Worm (Caenorhabditis elegans) whole organism, early embryonic: ENCODE results near the gene glb-21.

Experiments
- B0310.2 ChIP-seq: sonication (generic microtip); optimal IDR thresholded peaks from 2 replicates; lab custom pipeline; 2016; ENCODE audit warnings: mild to moderate bottlenecking, missing genetic modification characterization, missing compliant biosample characterization
- F13C5.2 ChIP-seq: sonication (generic microtip); optimal IDR thresholded peaks from 2 replicates; lab custom pipeline; 2017; ENCODE audit warnings: mild to moderate bottlenecking, missing genetic modification characterization, inconsistent platforms, missing compliant biosample characterization
- ama-1 ChIP-seq: fragments of 150-350 bp; optimal IDR thresholded peaks from 2 replicates; lab custom pipeline; 2014
- ceh-36 ChIP-seq: sonication (generic microtip); optimal IDR thresholded peaks from 2 replicates; lab custom pipeline; 2016; ENCODE audit warnings: missing genetic modification characterization, inconsistent platforms, missing compliant biosample characterization
- ets-7 ChIP-seq: sonication (generic microtip); optimal IDR thresholded peaks from 2 replicates; lab custom pipeline; 2016; ENCODE audit warnings: missing genotype, missing genetic modification characterization, missing compliant biosample characterization
- flt-1 ChIP-seq: fragments of 200-800 bp; sonication (Bioruptor generic); IDR thresholded peaks from 2 replicates; pipeline ENCODE4 v1.3.6; 2022; ENCODE audit warnings: missing genetic modification characterization, missing compliant biosample characterization
- hmbx-1 ChIP-seq: sonication (generic microtip); optimal IDR thresholded peaks from 2 replicates; lab custom pipeline; 2016; ENCODE audit warnings: mild to moderate bottlenecking, missing genetic modification characterization, missing compliant biosample characterization
- hmg-4 ChIP-seq: fragments of 200-800 bp; sonication (Bioruptor generic); optimal IDR thresholded peaks from 2 replicates; lab custom pipeline; 2018; ENCODE audit warnings: mild to moderate bottlenecking, missing genetic modification characterization, missing compliant biosample characterization
- pes-1 ChIP-seq: fragments of 200-800 bp; sonication (Bioruptor generic); IDR thresholded peaks from 2 replicates; pipeline ENCODE4 v1.3.6; 2022; ENCODE audit warnings: missing genetic modification reagents, missing genetic modification characterization, missing compliant biosample characterization
- tbx-37 ChIP-seq: fragments of 200-800 bp; sonication (Bioruptor generic); conservative IDR thresholded peaks from 2 replicates; pipeline ENCODE4 v1.3.6; 2022; ENCODE audit warnings: missing genetic modification reagents, missing genetic modification characterization, missing compliant biosample characterization
- tra-4 ChIP-seq: sonication (generic microtip); optimal IDR thresholded peaks from 2 replicates; lab custom pipeline; 2017; ENCODE audit warnings: missing genetic modification characterization, missing compliant biosample characterization

DNA sequence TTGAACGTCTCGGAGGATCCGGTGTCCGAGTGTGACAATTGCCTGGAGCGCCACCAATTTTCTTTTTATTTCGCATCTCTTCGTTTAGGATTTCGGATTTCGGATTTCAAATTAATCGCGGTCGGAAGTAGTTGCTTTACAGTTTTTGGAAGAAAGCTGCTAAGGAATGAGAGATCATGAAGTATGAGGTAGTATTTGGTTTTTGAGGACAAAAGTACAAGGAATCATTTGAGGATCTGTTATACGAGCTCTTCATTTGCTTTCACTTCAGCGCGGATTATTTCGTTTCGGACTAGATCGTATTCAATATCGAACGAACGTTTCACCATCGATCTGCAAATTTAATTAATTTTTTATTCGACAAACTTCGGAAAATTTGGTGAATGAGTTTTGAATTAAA is 11.9 kb downstream of the glb-21 start, which contains the start of gene R102.11:
- no peak for TF ChIP-seq hmg-4 (GFP tag; lab: Kevin White, UChicago)
- no peak for TF ChIP-seq ama-1 (lab: Kevin White, UChicago)
- no peak for TF ChIP-seq pes-1 (GFP tag; lab: Robert Waterston, UW)
- TF ChIP-seq B0310.2 = no peak
- no peak for TF ChIP-seq ceh-36 (tag; lab: Kevin White, UChicago)
- TF ChIP-seq ets-7 (tag; lab: Kevin White, UChicago) = no peak
- TF ChIP-seq flt-1 (GFP tag; lab: Robert Waterston, UW) = no peak
- no peak for TF ChIP-seq hmbx-1 (tag; lab: Kevin White, UChicago)
- no peak for TF ChIP-seq tra-4 (tag; lab: Kevin White, UChicago)
- TF ChIP-seq tbx-37 = no peak
- no peak for TF ChIP-seq F13C5.2 (tag; lab: Kevin White, UChicago)
